Worm (Caenorhabditis elegans): ENCODE data around the gene arrd-18.

DNA sequence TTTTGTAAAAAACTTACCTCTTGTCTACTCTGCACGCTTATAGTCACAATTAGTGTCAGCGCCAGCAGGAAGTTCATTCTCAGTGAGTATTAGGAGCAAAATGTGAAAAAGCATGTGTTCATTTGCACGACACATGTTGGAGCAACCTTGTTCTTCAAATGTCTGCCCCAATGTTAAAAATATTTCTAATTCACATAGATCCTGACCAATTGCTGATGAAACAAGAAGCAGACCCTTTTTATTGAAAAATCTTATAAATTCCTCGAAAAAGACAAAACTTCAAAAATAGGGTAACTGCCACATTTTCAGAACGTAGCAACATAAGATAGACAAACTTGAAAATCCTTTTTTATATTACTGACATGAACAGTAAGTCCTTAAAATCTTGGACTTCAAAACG lies 12.3 kb upstream of the arrd-18 start, which contains the start of gene C17B7.8:
- TF ChIP-seq ceh-36 (tag; optimal IDR thresholded peaks at IDR 0.05) (no peak), ama-1 (optimal IDR thresholded peaks at IDR 0.05) (no peak), flt-1 (GFP tag; IDR thresholded peaks at IDR 0.05) (no peak), F13C5.2 (tag; optimal IDR thresholded peaks at IDR 0.05) (no peak), tra-4 (tag; optimal IDR thresholded peaks at IDR 0.05) (no peak), tbx-37 (GFP tag; conservative IDR thresholded peaks at IDR 0.05) (no peak), hnd-1 (tag; optimal IDR thresholded peaks at IDR 0.05) (no peak), scrt-1 (GFP tag; IDR thresholded peaks at IDR 0.05) (no peak), pes-1 (GFP tag; IDR thresholded peaks at IDR 0.05) (no peak), hmbx-1 (tag; optimal IDR thresholded peaks at IDR 0.05) (no peak), ets-7 (tag; optimal IDR thresholded peaks at IDR 0.05) (no peak), B0310.2 (tag; optimal IDR thresholded peaks at IDR 0.05) (no peak), tbx-11 (GFP tag; IDR thresholded peaks at IDR 0.05) (no peak), hmg-4 (GFP tag; optimal IDR thresholded peaks at IDR 0.05) (no peak)

Data from whole organism, early embryonic.